Fruit fly (Drosophila melanogaster) whole organism, embryonic: Measurements from ENCODE around the gene loaf.

ENCODE experiments used
- ATbp ChIP-seq: fragments of 200-800 bp; sonication (Bioruptor generic); optimal IDR thresholded peaks from 2 replicates; lab custom pipeline; 2017; ENCODE audit warnings: missing biosample characterization, mild to moderate bottlenecking, missing genetic modification characterization, missing genetic modification reagents
- Adf1 ChIP-seq: fragments of 200-800 bp; sonication (Bioruptor generic); IDR thresholded peaks from 2 replicates; pipeline ENCODE4 v1.3.6; 2022; ENCODE audit warnings: missing biosample characterization, missing genetic modification characterization
- C15 ChIP-seq: fragments of 200-800 bp; sonication (Bioruptor generic); IDR thresholded peaks from 3 replicates; pipeline ENCODE4 v1.3.6; 2022; ENCODE audit warnings: missing biosample characterization, missing genetic modification characterization
- CG10267 ChIP-seq: fragments of 200-800 bp; sonication (Bioruptor generic); optimal IDR thresholded peaks from 2 replicates; lab custom pipeline; 2018; ENCODE audit warnings: missing biosample characterization, mild to moderate bottlenecking, missing genetic modification characterization, moderate library complexity
- CG10543 ChIP-seq: fragments of 200-800 bp; sonication (Bioruptor generic); optimal IDR thresholded peaks from 3 replicates; lab custom pipeline; 2017; ENCODE audit warnings: missing biosample characterization, mild to moderate bottlenecking, missing genetic modification characterization, moderate library complexity
- CG12659 ChIP-seq: fragments of 200-800 bp; sonication (Bioruptor generic); optimal IDR thresholded peaks from 3 replicates; lab custom pipeline; 2017; ENCODE audit warnings: mild to moderate bottlenecking, missing biosample characterization, missing genetic modification reagents, missing genetic modification characterization
- CG12942 ChIP-seq: fragments of 200-800 bp; sonication (Bioruptor generic); optimal IDR thresholded peaks from 3 replicates; lab custom pipeline; 2016; ENCODE audit warnings: missing biosample characterization, missing genetic modification characterization
- CG13424 ChIP-seq: fragments of 200-800 bp; sonication (Bioruptor generic); optimal IDR thresholded peaks from 2 replicates; lab custom pipeline; 2019; ENCODE audit warnings: missing biosample characterization, mild to moderate bottlenecking, missing genetic modification characterization, moderate library complexity
- CG13894 ChIP-seq: fragments of 200-800 bp; sonication (Bioruptor generic); optimal IDR thresholded peaks from 3 replicates; lab custom pipeline; 2018; ENCODE audit warnings: missing biosample characterization, mild to moderate bottlenecking, missing genetic modification characterization, moderate library complexity
- CG14014 ChIP-seq: fragments of 200-800 bp; sonication (Bioruptor generic); IDR thresholded peaks from 2 replicates; pipeline ENCODE4 v1.3.6; 2022; ENCODE audit warnings: missing biosample characterization, missing genetic modification characterization
- CG1529 ChIP-seq: fragments of 200-800 bp; sonication (Bioruptor generic); optimal IDR thresholded peaks from 3 replicates; lab custom pipeline; 2018; ENCODE audit warnings: missing biosample characterization, missing genetic modification characterization
- CG2202 ChIP-seq: fragments of 200-800 bp; sonication (Bioruptor generic); optimal IDR thresholded peaks from 2 replicates; lab custom pipeline; 2018; ENCODE audit warnings: missing biosample characterization, mild to moderate bottlenecking, missing genetic modification characterization
- CG31388 ChIP-seq: fragments of 200-800 bp; sonication (Bioruptor generic); optimal IDR thresholded peaks from 2 replicates; lab custom pipeline; 2016; ENCODE audit warnings: missing biosample characterization, missing genetic modification characterization
- CG32772 ChIP-seq: fragments of 200-800 bp; sonication (Bioruptor generic); IDR thresholded peaks from 2 replicates; pipeline ENCODE4 v1.3.6; 2022; ENCODE audit warnings: missing biosample characterization, missing genetic modification characterization
- CG34224 ChIP-seq: fragments of 200-800 bp; sonication (Bioruptor generic); IDR thresholded peaks from 3 replicates; pipeline ENCODE4 v1.3.6; 2022; ENCODE audit warnings: missing biosample characterization, missing genetic modification characterization; ENCODE audit not compliant: partially characterized antibody
- CG4404 ChIP-seq: fragments of 200-800 bp; sonication (Bioruptor generic); IDR thresholded peaks from 2 replicates; pipeline ENCODE4 v1.3.6; 2022; ENCODE audit warnings: missing biosample characterization, missing genetic modification characterization
- CG4820 ChIP-seq: fragments of 200-800 bp; sonication (Bioruptor generic); optimal IDR thresholded peaks from 3 replicates; lab custom pipeline; 2016; ENCODE audit warnings: missing biosample characterization, missing genetic modification characterization
- CG6654 ChIP-seq: fragments of 200-800 bp; sonication (Bioruptor generic); optimal IDR thresholded peaks from 2 replicates; lab custom pipeline; 2017; ENCODE audit warnings: missing biosample characterization, mild to moderate bottlenecking, missing genetic modification characterization
- CG6813 ChIP-seq: fragments of 200-800 bp; sonication (Bioruptor generic); optimal IDR thresholded peaks from 2 replicates; lab custom pipeline; 2017; ENCODE audit warnings: missing biosample characterization, missing genetic modification characterization, mild to moderate bottlenecking, moderate library complexity, missing genetic modification reagents
- CG7556 ChIP-seq: fragments of 200-800 bp; sonication (Bioruptor generic); optimal IDR thresholded peaks from 2 replicates; lab custom pipeline; 2017; ENCODE audit warnings: missing biosample characterization, mild to moderate bottlenecking, missing genetic modification characterization
- CG8359 ChIP-seq: fragments of 200-800 bp; sonication (Bioruptor generic); optimal IDR thresholded peaks from 2 replicates; lab custom pipeline; 2017; ENCODE audit warnings: missing biosample characterization, mild to moderate bottlenecking, missing genetic modification characterization, borderline replicate concordance
- CG8388 ChIP-seq: fragments of 200-800 bp; sonication (Bioruptor generic); optimal IDR thresholded peaks from 2 replicates; lab custom pipeline; 2019; ENCODE audit warnings: missing biosample characterization, mild to moderate bottlenecking, missing genetic modification characterization, moderate library complexity
- CG8944 ChIP-seq: fragments of 200-800 bp; sonication (Bioruptor generic); optimal IDR thresholded peaks from 3 replicates; lab custom pipeline; 2016; ENCODE audit warnings: missing biosample characterization, missing genetic modification characterization
- CHES-1-like ChIP-seq: fragments of 200-800 bp; sonication (Bioruptor generic); optimal IDR thresholded peaks from 2 replicates; lab custom pipeline; 2016; ENCODE audit warnings: missing biosample characterization, missing genetic modification characterization
- Dp ChIP-seq: fragments of 200-800 bp; sonication (Bioruptor generic); optimal IDR thresholded peaks from 2 replicates; lab custom pipeline; 2018; ENCODE audit warnings: missing biosample characterization, mild to moderate bottlenecking, missing genetic modification characterization, moderate library complexity
- Fer3 ChIP-seq: fragments of 200-800 bp; sonication (Bioruptor generic); optimal IDR thresholded peaks from 2 replicates; lab custom pipeline; 2018; ENCODE audit warnings: missing biosample characterization, mild to moderate bottlenecking, missing genetic modification characterization, moderate library complexity
- H15 ChIP-seq: fragments of 200-800 bp; sonication (Bioruptor generic); IDR thresholded peaks from 3 replicates; pipeline ENCODE4 v1.3.6; 2022; ENCODE audit warnings: missing biosample characterization, missing genetic modification characterization
- Hmr ChIP-seq: fragments of 200-800 bp; sonication (Bioruptor generic); optimal IDR thresholded peaks from 3 replicates; lab custom pipeline; 2017; ENCODE audit warnings: mild to moderate bottlenecking, missing biosample characterization, missing genetic modification reagents, missing genetic modification characterization
- Hsf ChIP-seq: fragments of 200-800 bp; sonication (Bioruptor generic); optimal IDR thresholded peaks from 3 replicates; lab custom pipeline; 2016; ENCODE audit warnings: missing biosample characterization, missing genetic modification characterization
- Mrtf ChIP-seq: fragments of 200-800 bp; sonication (Bioruptor generic); IDR thresholded peaks from 3 replicates; pipeline ENCODE4 v1.3.6; 2022; ENCODE audit warnings: missing biosample characterization, missing genetic modification characterization
- NFAT ChIP-seq: fragments of 200-800 bp; sonication (Bioruptor generic); IDR thresholded peaks from 2 replicates; pipeline ENCODE4 v1.3.6; 2022; ENCODE audit warnings: missing biosample characterization, missing genetic modification characterization
- Pdp1 ChIP-seq, 2 experiments: fragments of 200-800 bp; sonication (Bioruptor generic); optimal IDR thresholded peaks; 3 replicates each; lab custom pipeline; 2016; ENCODE audit warnings: missing biosample characterization in 2 of 2, missing genetic modification characterization in 2 of 2, mild to moderate bottlenecking in 1 of 2, moderate library complexity in 1 of 2
- YL-1 ChIP-seq: fragments of 200-800 bp; sonication (Bioruptor generic); optimal IDR thresholded peaks from 3 replicates; lab custom pipeline; 2017; ENCODE audit warnings: missing biosample characterization, mild to moderate bottlenecking, missing genetic modification characterization
- ash1 ChIP-seq: fragments of 200-800 bp; sonication (Bioruptor generic); optimal IDR thresholded peaks from 2 replicates; lab custom pipeline; 2018; ENCODE audit warnings: missing biosample characterization, mild to moderate bottlenecking, missing genetic modification characterization
- az2 ChIP-seq: fragments of 200-800 bp; sonication (Bioruptor generic); optimal IDR thresholded peaks from 3 replicates; lab custom pipeline; 2016; ENCODE audit warnings: missing biosample characterization, missing genetic modification characterization
- crc ChIP-seq: fragments of 200-800 bp; sonication (Bioruptor generic); optimal IDR thresholded peaks from 2 replicates; lab custom pipeline; 2016; ENCODE audit warnings: missing biosample characterization, missing genetic modification characterization
- exex ChIP-seq: fragments of 200-800 bp; sonication (Bioruptor generic); optimal IDR thresholded peaks from 4 replicates; lab custom pipeline; 2018; ENCODE audit warnings: missing biosample characterization, mild to moderate bottlenecking, missing genetic modification characterization, moderate library complexity
- gcm2 ChIP-seq: fragments of 200-800 bp; sonication (Bioruptor generic); optimal IDR thresholded peaks from 2 replicates; lab custom pipeline; 2016; ENCODE audit warnings: missing biosample characterization, missing genetic modification characterization
- ind ChIP-seq: fragments of 200-800 bp; sonication (Bioruptor generic); optimal IDR thresholded peaks from 3 replicates; lab custom pipeline; 2016; ENCODE audit warnings: missing biosample characterization, missing genetic modification characterization
- kah ChIP-seq: fragments of 200-800 bp; sonication (Bioruptor generic); optimal IDR thresholded peaks from 2 replicates; lab custom pipeline; 2018; ENCODE audit warnings: missing biosample characterization, mild to moderate bottlenecking, missing genetic modification characterization
- knrl ChIP-seq: fragments of 200-800 bp; sonication (Bioruptor generic); IDR thresholded peaks from 3 replicates; pipeline ENCODE4 v1.3.6; 2022; ENCODE audit warnings: missing biosample characterization, missing genetic modification characterization; ENCODE audit not compliant: partially characterized antibody
- lab ChIP-seq: fragments of 200-800 bp; sonication (Bioruptor generic); optimal IDR thresholded peaks from 3 replicates; lab custom pipeline; 2017; ENCODE audit warnings: missing biosample characterization, missing genetic modification characterization, mild to moderate bottlenecking, moderate library complexity, missing genetic modification reagents
- nau ChIP-seq: fragments of 200-800 bp; sonication (Bioruptor generic); optimal IDR thresholded peaks from 3 replicates; lab custom pipeline; 2017; ENCODE audit warnings: missing biosample characterization, mild to moderate bottlenecking, missing genetic modification characterization, missing genetic modification reagents
- nmo ChIP-seq: fragments of 200-800 bp; sonication (Bioruptor generic); optimal IDR thresholded peaks from 2 replicates; lab custom pipeline; 2018; ENCODE audit warnings: missing biosample characterization, mild to moderate bottlenecking, missing genetic modification characterization, moderate library complexity
- sens ChIP-seq: fragments of 200-800 bp; sonication (Bioruptor generic); peaks from one replicate; lab custom pipeline; 2016; ENCODE audit warnings: missing biosample characterization, missing genetic modification characterization
- so ChIP-seq: fragments of 200-800 bp; sonication (Bioruptor generic); IDR thresholded peaks from 3 replicates; pipeline ENCODE4 v1.3.6; 2022; ENCODE audit warnings: missing biosample characterization, missing genetic modification characterization
- sug ChIP-seq: fragments of 200-800 bp; optimal IDR thresholded peaks from 2 replicates; lab custom pipeline; 2019; ENCODE audit warnings: missing biosample characterization, mild to moderate bottlenecking, missing genetic modification characterization, moderate library complexity
- tna ChIP-seq: fragments of 200-800 bp; sonication (Bioruptor generic); IDR thresholded peaks from 2 replicates; pipeline ENCODE4 v1.3.6; 2022; ENCODE audit warnings: missing biosample characterization, missing genetic modification characterization; ENCODE audit not compliant: partially characterized antibody
- zfh1 ChIP-seq: fragments of 200-800 bp; sonication (Bioruptor generic); IDR thresholded peaks from 3 replicates; pipeline ENCODE4 v1.3.6; 2022; ENCODE audit warnings: missing biosample characterization, missing genetic modification characterization

Gene loaf

DNA sequence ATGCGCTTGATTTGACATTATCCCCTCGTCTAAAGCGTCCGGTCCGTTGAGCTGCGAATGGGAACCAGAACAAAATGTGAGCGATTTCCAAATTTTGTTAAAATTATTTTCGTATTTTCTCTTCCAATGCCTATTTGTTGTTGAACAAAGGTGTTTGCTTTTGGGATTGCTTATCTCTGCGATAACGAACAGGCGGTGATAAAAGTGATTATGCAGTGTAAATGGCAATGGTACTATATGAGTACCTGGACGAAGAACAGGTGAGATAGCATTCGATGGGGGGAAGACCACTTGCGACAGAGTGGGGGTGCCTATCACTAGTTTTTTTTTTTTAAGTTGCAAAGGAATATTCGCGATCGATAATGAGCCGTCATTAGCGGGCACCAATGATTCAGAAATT, 22.2 kb upstream of the loaf start (continued):
- peak; percentile 33 for TF ChIP-seq ATbp (GFP tag; lab: Kevin White, UChicago)
- peak; percentile 64 for TF ChIP-seq sug (tag; lab: Kevin White, UChicago)
- TF ChIP-seq CG6813 (GFP tag; lab: Kevin White, UChicago), result peak; percentile 54
- no peak for TF ChIP-seq gcm2 (GFP tag; lab: Kevin White, UChicago)
- peak; percentile 52 for TF ChIP-seq CG10543
- TF ChIP-seq YL-1, result no peak
- no peak for TF ChIP-seq ash1 (GFP tag; lab: Kevin White, UChicago)
- peak; percentile 72 for TF ChIP-seq lab (GFP tag; lab: Kevin White, UChicago)
- TF ChIP-seq so (GFP tag; lab: Robert Waterston, UW), result peak; percentile 63; the same call in 1 of the 3 replicates
- TF ChIP-seq CG2202, result no peak
- TF ChIP-seq H15 (GFP tag; lab: Robert Waterston, UW), result no peak
- TF ChIP-seq knrl (GFP tag; lab: Robert Waterston, UW), result no peak

DNA sequence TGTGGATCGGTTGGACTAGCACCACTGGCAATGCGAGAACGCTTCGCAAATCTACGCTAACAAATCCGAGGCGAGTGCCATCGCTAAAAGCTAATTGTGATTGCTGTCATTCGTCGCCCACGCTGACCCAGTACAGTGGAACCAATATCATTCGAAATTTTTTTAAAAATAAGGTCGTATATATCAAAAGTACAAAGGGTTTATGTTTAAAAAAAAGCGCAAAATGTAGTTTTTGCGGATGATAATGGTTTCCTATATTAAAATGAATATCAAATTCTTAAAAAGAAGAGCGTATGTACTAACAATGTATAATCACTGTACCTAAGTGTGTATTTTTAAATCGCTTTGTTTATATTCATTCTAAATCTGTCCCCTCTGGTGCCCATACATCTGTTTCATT, 19.3 kb upstream of the loaf start:
- TF ChIP-seq CG13424 (tag; lab: Kevin White, UChicago) (peak; percentile 69), CG12659 (peak; percentile 45), CG4820 (GFP tag; lab: Kevin White, UChicago) (peak; percentile 5), Pdp1 (GFP tag; optimal IDR thresholded peaks at IDR 0.05; lab: Kevin White, UChicago) (peak in 1 of 2 experiments; percentile 7), CG14014 (GFP tag; lab: Robert Waterston, UW) (0 out of 2 replicates have a peak, but pooled peaks have one; percentile 28), CG10267 (tag; lab: Kevin White, UChicago) (no peak), CG4404 (GFP tag; lab: Robert Waterston, UW) (no peak), Dp (GFP tag; lab: Kevin White, UChicago) (no peak), CG8388 (GFP tag; lab: Kevin White, UChicago) (no peak), CG31388 (GFP tag; lab: Kevin White, UChicago) (peak; percentile 13), nmo (GFP tag; lab: Kevin White, UChicago) (peak; percentile 24), Hmr (GFP tag; lab: Kevin White, UChicago) (no peak), CG12942 (GFP tag; lab: Kevin White, UChicago) (no peak), CG1529 (GFP tag; lab: Kevin White, UChicago) (no peak), CG32772 (GFP tag; lab: Robert Waterston, UW) (peak; percentile 23; the same call in 1 of the 2 replicates), ind (GFP tag; lab: Kevin White, UChicago) (no peak), az2 (peak; percentile 26), Hsf (peak; percentile 9), CG6654 (GFP tag; lab: Kevin White, UChicago) (no peak), CG13894 (tag; lab: Kevin White, UChicago) (no peak), Adf1 (GFP tag; lab: Robert Waterston, UW) (0 out of 2 replicates have a peak, but pooled peaks have one; percentile 24), Fer3 (peak; percentile 57), CG7556 (GFP tag; lab: Kevin White, UChicago) (no peak), nau (GFP tag; lab: Kevin White, UChicago) (no peak), CG8944 (GFP tag; lab: Kevin White, UChicago) (no peak), crc (GFP tag; lab: Kevin White, UChicago) (no peak), Mrtf (GFP tag; lab: Robert Waterston, UW) (no peak), C15 (GFP tag; lab: Robert Waterston, UW) (no peak), zfh1 (GFP tag; lab: Robert Waterston, UW) (no peak), CG8359 (GFP tag; lab: Kevin White, UChicago) (no peak), NFAT (GFP tag; lab: Robert Waterston, UW) (peak; percentile 31; the same call in 1 of the 2 replicates), kah (GFP tag; lab: Kevin White, UChicago) (no peak), CG34224 (GFP tag; lab: Robert Waterston, UW) (no peak), exex (no peak), CHES-1-like (GFP tag; lab: Kevin White, UChicago) (no peak), tna (GFP tag; lab: Robert Waterston, UW) (no peak), sens (GFP tag; lab: Kevin White, UChicago) (peak; percentile 60)
